Fruit fly (Drosophila melanogaster) whole organism, adult: ENCODE results near the gene Pfrx.

Source experiments
- CG12768 ChIP-seq: fragments of 200-800 bp; sonication (Bioruptor generic); optimal IDR thresholded peaks from 2 replicates; lab custom pipeline; 2017; ENCODE audit warnings: missing biosample characterization, missing genetic modification characterization, mild to moderate bottlenecking, moderate library complexity, missing genetic modification reagents
- CG14711 ChIP-seq: fragments of 200-800 bp; sonication (Bioruptor generic); optimal IDR thresholded peaks from 2 replicates; lab custom pipeline; 2018; ENCODE audit warnings: missing biosample characterization, mild to moderate bottlenecking, missing genetic modification characterization, moderate library complexity
- CG33017 ChIP-seq: fragments of 200-800 bp; sonication (Bioruptor generic); optimal IDR thresholded peaks from 2 replicates; lab custom pipeline; 2018; ENCODE audit warnings: missing biosample characterization, mild to moderate bottlenecking, missing genetic modification characterization, moderate library complexity
- bab1 ChIP-seq: fragments of 200-800 bp; sonication (Bioruptor generic); optimal IDR thresholded peaks from 3 replicates; lab custom pipeline; 2019; ENCODE audit warnings: missing biosample characterization, mild to moderate bottlenecking, missing genetic modification characterization, moderate library complexity
- cnc ChIP-seq, 2 experiments: fragments of >200 bp; optimal IDR thresholded peaks; 2 replicates each; lab custom pipeline; 2017
- toe ChIP-seq: fragments of 200-800 bp; sonication (Bioruptor generic); optimal IDR thresholded peaks from 2 replicates; lab custom pipeline; 2016; ENCODE audit warnings: missing biosample characterization, missing genetic modification characterization

dm6 chrX:19531642-19532041 lies 36.3 kb downstream of the Pfrx start, which contains the start of gene CG12231:
- TF ChIP-seq CG33017 (tag; lab: Kevin White, UChicago) (no peak), toe (no peak), bab1 (no peak), CG14711 (tag; lab: Kevin White, UChicago) (no peak), CG12768 (no peak), cnc (optimal IDR thresholded peaks at IDR 0.05; lab: Kevin White, UChicago) (no peak)
